Worm (Caenorhabditis elegans): ENCODE measurements around the gene flp-28.
A peak's percentile ranks its signal among the peaks of the same experiment; 100 is the strongest.

Gene flp-28

DNA sequence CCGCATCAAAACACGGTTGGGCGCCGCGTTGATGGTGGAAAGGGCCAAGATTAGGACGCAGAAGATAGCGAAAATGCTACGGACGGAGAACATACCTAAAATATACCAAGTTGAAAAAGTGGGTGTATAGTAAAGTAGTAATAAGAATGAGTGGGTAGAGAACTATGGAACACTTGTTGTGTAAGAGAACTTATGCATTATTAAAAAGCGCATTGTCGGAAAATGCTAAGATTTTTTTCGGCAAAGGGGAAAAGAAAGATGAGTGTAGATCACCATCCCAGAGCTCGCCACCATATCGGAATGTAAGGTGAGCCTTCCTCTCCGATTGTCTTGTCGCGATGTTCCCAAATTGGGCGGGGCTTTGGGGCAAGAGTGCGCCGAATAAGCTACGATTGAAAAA lies at the start of gene flp-28:
TSS of gene flp-28 (minus strand) at position 101 of the 400 bp plus-strand sequence.
- TF ChIP-seq flt-1 (GFP tag; IDR thresholded peaks at IDR 0.05) (no peak), hmg-4 (GFP tag; optimal IDR thresholded peaks at IDR 0.05) (no peak)

- TF ChIP-seq pes-1 (GFP tag; IDR thresholded peaks at IDR 0.05) (no peak), ama-1 (optimal IDR thresholded peaks at IDR 0.05) (no peak), tbx-11 (GFP tag; IDR thresholded peaks at IDR 0.05) (no peak), tra-4 (tag; optimal IDR thresholded peaks at IDR 0.05) (no peak), flt-1 (GFP tag; IDR thresholded peaks at IDR 0.05) (no peak), hmg-4 (GFP tag; optimal IDR thresholded peaks at IDR 0.05) (no peak), ceh-13 (GFP tag; optimal IDR thresholded peaks at IDR 0.05) (no peak), ets-7 (tag; optimal IDR thresholded peaks at IDR 0.05) (no peak), sea-1 (GFP tag; conservative IDR thresholded peaks at IDR 0.05) (no peak)
Observed at ce11 chrX:10133082-10133481, 45.3 kb upstream of the flp-28 start, which contains the start of gene unc-58. Gene unc-58 (minus strand): TSS chrX:10133182.

DNA sequence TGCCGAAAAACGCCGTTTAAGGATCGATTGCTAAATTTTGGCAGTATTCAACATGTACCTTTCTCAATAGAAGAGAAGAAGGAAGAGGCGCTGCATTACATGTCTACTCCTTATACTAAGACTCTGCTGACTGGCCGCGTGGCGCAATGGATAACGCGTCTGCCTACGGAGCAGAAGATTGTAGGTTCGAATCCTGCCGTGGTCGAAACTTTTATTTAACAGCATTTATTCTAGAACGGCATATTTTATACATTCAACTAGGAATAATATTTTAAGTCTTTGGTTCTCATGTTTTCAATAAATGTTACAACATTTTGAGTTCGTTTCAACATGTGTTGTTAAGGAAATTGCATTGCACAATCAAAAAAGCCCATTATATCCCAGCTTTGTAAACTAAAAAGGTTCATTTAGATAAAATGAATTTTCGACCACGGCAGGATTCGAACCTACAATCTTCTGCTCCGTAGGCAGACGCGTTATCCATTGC lies 44.8 kb upstream of the flp-28 start:
- TF ChIP-seq sea-1 (GFP tag; conservative IDR thresholded peaks at IDR 0.05), result peak; percentile 94
- TF ChIP-seq hmbx-1 (tag; optimal IDR thresholded peaks at IDR 0.05), result peak; percentile 53
- TF ChIP-seq tbx-11 (GFP tag; IDR thresholded peaks at IDR 0.05), result peak; percentile 89
- TF ChIP-seq hmg-4 (GFP tag; optimal IDR thresholded peaks at IDR 0.05), result peak; percentile 81
- peak; percentile 72 for TF ChIP-seq ceh-13 (GFP tag; optimal IDR thresholded peaks at IDR 0.05)
- TF ChIP-seq flt-1 (GFP tag; IDR thresholded peaks at IDR 0.05), result peak; percentile 87
- peak; percentile 79 for TF ChIP-seq ceh-36 (tag; optimal IDR thresholded peaks at IDR 0.05)
- peak; percentile 89 for TF ChIP-seq scrt-1 (GFP tag; IDR thresholded peaks at IDR 0.05)
- peak; percentile 88 for TF ChIP-seq aly-1 (tag; optimal IDR thresholded peaks at IDR 0.05)
- peak; percentile 92 for TF ChIP-seq pes-1 (GFP tag; IDR thresholded peaks at IDR 0.05)
- TF ChIP-seq hnd-1 (tag; optimal IDR thresholded peaks at IDR 0.05), result peak; percentile 76
- TF ChIP-seq tbx-37 (GFP tag; conservative IDR thresholded peaks at IDR 0.05), result peak; percentile 86
- TF ChIP-seq F13C5.2 (tag; optimal IDR thresholded peaks at IDR 0.05), result peak; percentile 68
- peak; percentile 14 for TF ChIP-seq ets-7 (tag; optimal IDR thresholded peaks at IDR 0.05)
- TF ChIP-seq B0310.2 (tag; optimal IDR thresholded peaks at IDR 0.05), result peak; percentile 62

DNA sequence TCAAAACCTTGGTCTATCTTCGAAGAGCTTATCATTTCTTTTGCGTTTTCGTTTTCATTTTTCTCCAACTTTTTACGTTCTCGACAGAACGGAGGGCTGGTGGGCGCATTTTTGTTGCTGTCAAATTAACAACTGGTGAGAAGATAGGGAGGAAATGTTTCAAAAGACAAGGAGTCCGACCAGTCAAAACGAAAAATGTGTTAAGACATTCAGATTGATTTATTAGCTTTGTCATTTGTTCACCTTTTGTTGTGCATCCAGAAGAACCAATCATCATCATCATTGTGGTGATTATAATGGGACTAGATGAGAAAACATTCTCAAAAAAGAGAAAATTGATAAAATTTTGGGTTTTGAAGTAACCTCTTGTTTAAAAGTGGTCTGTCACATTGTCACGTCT lies 42.4 kb upstream of the flp-28 start:
- TF ChIP-seq hnd-1 (tag; optimal IDR thresholded peaks at IDR 0.05), result no peak

DNA sequence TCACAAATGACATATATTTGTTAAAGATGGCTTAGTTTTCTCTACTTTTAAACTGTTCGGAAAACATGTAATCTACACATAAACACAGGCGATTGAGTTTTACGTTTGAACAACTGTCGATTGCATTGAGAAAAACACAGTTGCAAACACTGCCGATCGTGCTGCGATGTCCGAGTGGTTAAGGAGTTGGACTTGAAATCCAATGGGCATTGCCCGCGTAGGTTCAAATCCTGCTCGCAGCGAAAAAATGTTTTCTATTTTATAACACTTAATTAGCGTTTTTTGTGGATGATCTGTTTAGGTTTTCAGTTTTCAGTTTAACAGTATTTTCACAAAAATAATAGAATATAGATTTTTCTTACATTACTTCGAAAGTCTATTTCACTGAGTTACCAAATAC lies 36.6 kb upstream of the flp-28 start:
- TF ChIP-seq sea-1 (GFP tag; conservative IDR thresholded peaks at IDR 0.05) (no peak), ama-1 (optimal IDR thresholded peaks at IDR 0.05) (no peak), scrt-1 (GFP tag; IDR thresholded peaks at IDR 0.05) (no peak), aly-1 (tag; optimal IDR thresholded peaks at IDR 0.05) (no peak), tra-4 (tag; optimal IDR thresholded peaks at IDR 0.05) (no peak), pes-1 (GFP tag; IDR thresholded peaks at IDR 0.05) (no peak), hmbx-1 (tag; optimal IDR thresholded peaks at IDR 0.05) (no peak), F13C5.2 (tag; optimal IDR thresholded peaks at IDR 0.05) (no peak), B0310.2 (tag; optimal IDR thresholded peaks at IDR 0.05) (no peak), flt-1 (GFP tag; IDR thresholded peaks at IDR 0.05) (no peak), ceh-36 (tag; optimal IDR thresholded peaks at IDR 0.05) (no peak), hnd-1 (tag; optimal IDR thresholded peaks at IDR 0.05) (no peak), tbx-37 (GFP tag; conservative IDR thresholded peaks at IDR 0.05) (no peak), hmg-4 (GFP tag; optimal IDR thresholded peaks at IDR 0.05) (no peak), tbx-11 (GFP tag; IDR thresholded peaks at IDR 0.05) (no peak), ceh-13 (GFP tag; optimal IDR thresholded peaks at IDR 0.05) (no peak), ets-7 (tag; optimal IDR thresholded peaks at IDR 0.05) (no peak)

DNA sequence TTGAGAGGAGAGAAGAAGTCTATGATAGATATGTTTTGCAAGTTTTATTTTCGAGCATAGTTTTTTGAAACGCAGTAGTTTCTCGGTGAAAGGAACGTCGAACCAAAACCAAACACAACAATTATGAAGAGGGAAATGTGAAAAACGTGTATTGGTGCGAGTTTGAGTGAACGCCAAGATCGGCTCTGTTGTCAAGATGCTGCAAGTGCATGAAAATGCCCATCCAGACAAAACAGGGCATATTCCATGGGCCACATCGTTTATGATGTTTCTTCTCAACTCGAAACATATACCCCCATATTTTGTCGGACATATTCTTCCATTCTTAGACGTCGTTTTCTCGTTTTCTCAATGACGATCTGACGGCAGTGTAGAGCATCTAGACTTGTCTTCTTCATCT lies 35.2 kb upstream of the flp-28 start:
- TF ChIP-seq flt-1 (GFP tag; IDR thresholded peaks at IDR 0.05), result no peak
- TF ChIP-seq F13C5.2 (tag; optimal IDR thresholded peaks at IDR 0.05), result no peak
- TF ChIP-seq pes-1 (GFP tag; IDR thresholded peaks at IDR 0.05), result no peak
- TF ChIP-seq hnd-1 (tag; optimal IDR thresholded peaks at IDR 0.05), result no peak
- TF ChIP-seq ets-7 (tag; optimal IDR thresholded peaks at IDR 0.05), result no peak
- no peak for TF ChIP-seq tbx-11 (GFP tag; IDR thresholded peaks at IDR 0.05)
- TF ChIP-seq tra-4 (tag; optimal IDR thresholded peaks at IDR 0.05), result no peak
- TF ChIP-seq aly-1 (tag; optimal IDR thresholded peaks at IDR 0.05), result no peak
- TF ChIP-seq scrt-1 (GFP tag; IDR thresholded peaks at IDR 0.05), result no peak

ce11 chrX:10113677-10114076 lies 25.9 kb upstream of the flp-28 start:
- TF ChIP-seq tbx-37 (GFP tag; conservative IDR thresholded peaks at IDR 0.05) (no peak), B0310.2 (tag; optimal IDR thresholded peaks at IDR 0.05) (no peak), aly-1 (tag; optimal IDR thresholded peaks at IDR 0.05) (no peak), tra-4 (tag; optimal IDR thresholded peaks at IDR 0.05) (no peak), hmbx-1 (tag; optimal IDR thresholded peaks at IDR 0.05) (no peak), ceh-13 (GFP tag; optimal IDR thresholded peaks at IDR 0.05) (no peak), pes-1 (GFP tag; IDR thresholded peaks at IDR 0.05) (no peak), F13C5.2 (tag; optimal IDR thresholded peaks at IDR 0.05) (no peak), hmg-4 (GFP tag; optimal IDR thresholded peaks at IDR 0.05) (no peak), tbx-11 (GFP tag; IDR thresholded peaks at IDR 0.05) (no peak), scrt-1 (GFP tag; IDR thresholded peaks at IDR 0.05) (no peak), flt-1 (GFP tag; IDR thresholded peaks at IDR 0.05) (no peak), ama-1 (optimal IDR thresholded peaks at IDR 0.05) (no peak), hnd-1 (tag; optimal IDR thresholded peaks at IDR 0.05) (no peak)

- TF ChIP-seq ceh-13 (GFP tag; optimal IDR thresholded peaks at IDR 0.05), result no peak
- TF ChIP-seq B0310.2 (tag; optimal IDR thresholded peaks at IDR 0.05), result no peak
- TF ChIP-seq ets-7 (tag; optimal IDR thresholded peaks at IDR 0.05), result no peak
- TF ChIP-seq tbx-37 (GFP tag; conservative IDR thresholded peaks at IDR 0.05), result no peak
- no peak for TF ChIP-seq hnd-1 (tag; optimal IDR thresholded peaks at IDR 0.05)
Observed at ce11 chrX:10095145-10095544, 7.4 kb upstream of the flp-28 start, which contains the start of gene flp-2. Gene flp-2 (minus strand): TSS chrX:10095245.

All from whole organism, early embryonic.